Worm (Caenorhabditis elegans) whole organism, L3 larva: ENCODE measurements around the gene ptr-8.
A peak's percentile ranks its signal among the peaks of the same experiment; 100 is the strongest.

Experiments
- R02D3.7 ChIP-seq: fragments of 150-350 bp; optimal IDR thresholded peaks from 2 replicates; lab custom pipeline; 2014; ENCODE audit warnings: missing biosample characterization, missing genetic modification characterization
- ZK546.5 ChIP-seq: sonication (generic microtip); optimal IDR thresholded peaks from 2 replicates; lab custom pipeline; 2017; ENCODE audit warnings: missing biosample characterization, missing genetic modification characterization
- ama-1 ChIP-seq: fragments of 150-350 bp; optimal IDR thresholded peaks from 2 replicates; lab custom pipeline; 2018
- ceh-16 ChIP-seq: sonication (generic microtip); optimal IDR thresholded peaks from 2 replicates; lab custom pipeline; 2017; ENCODE audit warnings: missing biosample characterization, missing genetic modification characterization
- ceh-9 ChIP-seq: sonication (generic microtip); optimal IDR thresholded peaks from 2 replicates; lab custom pipeline; 2018; ENCODE audit warnings: missing biosample characterization, missing genetic modification characterization
- daf-12 ChIP-seq: fragments of 150-350 bp; optimal IDR thresholded peaks from 2 replicates; lab custom pipeline; 2014; ENCODE audit warnings: missing biosample characterization, missing genetic modification reagents, missing genetic modification characterization
- egl-27 ChIP-seq: sonication (generic microtip); optimal IDR thresholded peaks from 4 replicates; lab custom pipeline; 2017; ENCODE audit warnings: missing biosample characterization, missing genetic modification reagents, missing genetic modification characterization
- egl-5 ChIP-seq: fragments of 150-350 bp; optimal IDR thresholded peaks from 2 replicates; lab custom pipeline; 2017; ENCODE audit warnings: missing biosample characterization, missing genetic modification reagents, missing genetic modification characterization, inconsistent platforms
- elt-1 ChIP-seq: fragments of 150-350 bp; optimal IDR thresholded peaks from 2 replicates; lab custom pipeline; 2014; ENCODE audit warnings: missing biosample characterization, missing genetic modification characterization
- elt-2 ChIP-seq: sonication (generic microtip); optimal IDR thresholded peaks from 2 replicates; lab custom pipeline; 2016; ENCODE audit warnings: missing genetic modification reagents, mild to moderate bottlenecking, missing genetic modification characterization, missing compliant biosample characterization
- elt-3 ChIP-seq, 3 experiments: fragments of 150-350 bp in 1 of 3; sonication (generic microtip) in 2 of 3; optimal IDR thresholded peaks; 2 replicates in 2 of 3; 4 replicates in 1 of 3; lab custom pipeline; 2014 to 2017; ENCODE audit warnings: missing biosample characterization in 3 of 3, missing genetic modification characterization in 3 of 3
- eor-1 ChIP-seq, 2 experiments: fragments of 150-350 bp; optimal IDR thresholded peaks; 2 replicates each; lab custom pipeline; 2014 to 2018; ENCODE audit warnings: missing biosample characterization in 2 of 2, missing genetic modification characterization in 2 of 2
- fkh-2 ChIP-seq: fragments of 150-350 bp; optimal IDR thresholded peaks from 2 replicates; lab custom pipeline; 2014; ENCODE audit warnings: missing biosample characterization, missing genetic modification reagents, missing genetic modification characterization
- fos-1 ChIP-seq: fragments of 150-350 bp; optimal IDR thresholded peaks from 2 replicates; lab custom pipeline; 2014; ENCODE audit warnings: missing biosample characterization, missing genetic modification characterization
- jun-1 ChIP-seq: fragments of 150-350 bp; optimal IDR thresholded peaks from 2 replicates; lab custom pipeline; 2014; ENCODE audit warnings: missing biosample characterization, missing genetic modification reagents, missing genetic modification characterization
- lin-15B ChIP-seq: fragments of 150-350 bp; optimal IDR thresholded peaks from 2 replicates; lab custom pipeline; 2014; ENCODE audit warnings: missing biosample characterization, missing genetic modification characterization
- lin-39 ChIP-seq: fragments of 150-350 bp; optimal IDR thresholded peaks from 2 replicates; lab custom pipeline; 2018; ENCODE audit warnings: missing biosample characterization, missing genetic modification reagents, missing genetic modification characterization
- mml-1 ChIP-seq: fragments of 150-350 bp; sonication (generic microtip); optimal IDR thresholded peaks from 3 replicates; lab custom pipeline; 2014; ENCODE audit warnings: missing biosample characterization, missing genetic modification characterization
- nfya-1 ChIP-seq: sonication (generic microtip); optimal IDR thresholded peaks from 2 replicates; lab custom pipeline; 2017; ENCODE audit warnings: missing genetic modification characterization, mild to moderate bottlenecking, missing compliant biosample characterization, antibody characterized with exemption, moderate library complexity; ENCODE audit not compliant: insufficient read depth
- nhr-11 ChIP-seq: fragments of 150-350 bp; optimal IDR thresholded peaks from 2 replicates; lab custom pipeline; 2014; ENCODE audit warnings: missing biosample characterization, missing genetic modification characterization
- nhr-23 ChIP-seq: fragments of 150-350 bp; optimal IDR thresholded peaks from 2 replicates; lab custom pipeline; 2014; ENCODE audit warnings: missing biosample characterization, missing genetic modification reagents, missing genetic modification characterization
- nhr-25 ChIP-seq: sonication (generic microtip); optimal IDR thresholded peaks from 2 replicates; lab custom pipeline; 2017; ENCODE audit warnings: missing biosample characterization, missing genetic modification characterization
- nhr-28 ChIP-seq: fragments of 150-350 bp; optimal IDR thresholded peaks from 2 replicates; lab custom pipeline; 2014; ENCODE audit warnings: missing biosample characterization, missing genetic modification characterization
- nhr-67 ChIP-seq: fragments of 150-350 bp; optimal IDR thresholded peaks from 2 replicates; lab custom pipeline; 2014; ENCODE audit warnings: missing biosample characterization, missing genetic modification characterization
- nhr-76 ChIP-seq: fragments of 150-350 bp; sonication (generic microtip); optimal IDR thresholded peaks from 5 replicates; lab custom pipeline; 2014; ENCODE audit warnings: missing biosample characterization, missing genetic modification characterization
- nhr-77 ChIP-seq: fragments of 150-350 bp; optimal IDR thresholded peaks from 2 replicates; lab custom pipeline; 2014; ENCODE audit warnings: missing biosample characterization, missing genetic modification characterization
- pha-4 ChIP-seq: fragments of 150-350 bp; optimal IDR thresholded peaks from 2 replicates; lab custom pipeline; 2014; ENCODE audit warnings: missing biosample characterization, missing genetic modification reagents, missing genetic modification characterization
- pqm-1 ChIP-seq: fragments of 150-350 bp; optimal IDR thresholded peaks from 2 replicates; lab custom pipeline; 2017; ENCODE audit warnings: missing biosample characterization, missing genetic modification characterization, inconsistent platforms
- sea-2 ChIP-seq: fragments of 150-350 bp; sonication (generic microtip); optimal IDR thresholded peaks from 4 replicates; lab custom pipeline; 2014; ENCODE audit warnings: missing biosample characterization, missing genetic modification reagents, missing genetic modification characterization
- skn-1 ChIP-seq: fragments of 150-350 bp; optimal IDR thresholded peaks from 2 replicates; lab custom pipeline; 2014; ENCODE audit warnings: missing biosample characterization, missing genetic modification characterization
- tbx-2 ChIP-seq: sonication (generic microtip); optimal IDR thresholded peaks from 2 replicates; lab custom pipeline; 2016; ENCODE audit warnings: mild to moderate bottlenecking, missing genetic modification characterization, missing compliant biosample characterization
- unc-39 ChIP-seq: sonication (generic microtip); optimal IDR thresholded peaks from 4 replicates; lab custom pipeline; 2017; ENCODE audit warnings: missing biosample characterization, missing genetic modification characterization
- zag-1 ChIP-seq: fragments of 150-350 bp; optimal IDR thresholded peaks from 2 replicates; lab custom pipeline; 2014; ENCODE audit warnings: missing biosample characterization, missing genetic modification characterization
- ztf-4 ChIP-seq: fragments of 150-350 bp; optimal IDR thresholded peaks from 2 replicates; lab custom pipeline; 2014; ENCODE audit warnings: missing biosample characterization, missing genetic modification characterization

ptr-8 gene

DNA sequence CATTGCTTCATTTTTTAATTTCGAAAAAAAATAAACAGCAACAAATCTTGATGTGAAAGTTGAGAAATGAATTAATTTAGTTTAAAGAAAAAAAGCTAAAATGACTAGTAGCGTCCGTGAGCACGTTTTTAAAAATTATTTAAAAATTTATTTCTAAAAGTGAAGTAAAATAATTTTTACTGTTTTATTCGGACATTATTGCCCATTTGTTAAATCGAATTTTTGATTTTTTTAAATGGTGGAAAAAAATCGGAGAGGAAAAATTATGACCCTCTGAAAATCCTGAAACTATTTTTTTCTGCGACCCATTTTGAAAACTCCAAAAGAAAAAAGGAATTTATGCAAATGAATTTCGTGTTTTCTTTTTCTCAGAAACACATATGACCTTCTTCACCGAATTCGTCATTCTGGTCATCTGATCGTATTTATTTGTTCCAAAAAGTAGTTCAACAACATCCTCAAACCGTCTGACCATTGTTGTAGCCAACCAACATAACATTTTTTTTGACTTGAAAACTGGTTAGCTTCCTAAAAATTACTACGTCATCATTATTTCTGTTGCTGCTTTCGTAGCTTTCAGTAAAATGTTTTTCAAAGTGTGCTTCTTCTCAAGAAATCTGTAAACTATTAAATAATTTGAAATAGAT is 3.1 kb upstream of the ptr-8 start, which contains the start of gene F44F4.3:
TSS of gene F44F4.3 (minus strand) at position 51 of the 647 bp plus-strand sequence.
- TF ChIP-seq lin-39 (tag; lab: Kevin White, UChicago) (no peak), ceh-9 (no peak), nhr-23 (peak; percentile 68), nhr-76 (tag; lab: Kevin White, UChicago) (no peak)

DNA sequence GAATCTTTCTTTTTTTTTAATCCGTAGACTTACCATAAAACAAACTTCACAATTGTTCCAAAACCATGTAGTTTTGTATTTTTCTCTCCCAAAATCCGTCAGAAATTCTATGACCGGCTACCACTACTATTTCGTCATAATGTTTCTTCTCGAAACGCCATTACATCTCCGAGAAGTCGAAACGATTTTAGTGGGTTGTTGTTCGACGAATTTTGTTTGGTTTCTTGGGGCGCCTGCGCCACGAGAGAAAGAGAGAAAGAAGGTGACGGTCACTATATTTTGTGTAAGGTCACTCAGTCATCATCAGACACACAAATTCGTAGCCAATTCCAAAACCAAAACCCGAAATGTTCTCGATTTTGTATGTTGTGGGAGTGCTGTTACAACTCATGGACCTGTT is 2.0 kb upstream of the ptr-8 start:
- TF ChIP-seq R02D3.7 (tag; lab: Kevin White, UChicago) (no peak), egl-5 (peak; percentile 16), nhr-25 (peak; percentile 69), elt-3 (tag; optimal IDR thresholded peaks at IDR 0.05; lab: Kevin White, UChicago) (no peak), nhr-23 (peak; percentile 75), ZK546.5 (tag; lab: Kevin White, UChicago) (no peak)

DNA sequence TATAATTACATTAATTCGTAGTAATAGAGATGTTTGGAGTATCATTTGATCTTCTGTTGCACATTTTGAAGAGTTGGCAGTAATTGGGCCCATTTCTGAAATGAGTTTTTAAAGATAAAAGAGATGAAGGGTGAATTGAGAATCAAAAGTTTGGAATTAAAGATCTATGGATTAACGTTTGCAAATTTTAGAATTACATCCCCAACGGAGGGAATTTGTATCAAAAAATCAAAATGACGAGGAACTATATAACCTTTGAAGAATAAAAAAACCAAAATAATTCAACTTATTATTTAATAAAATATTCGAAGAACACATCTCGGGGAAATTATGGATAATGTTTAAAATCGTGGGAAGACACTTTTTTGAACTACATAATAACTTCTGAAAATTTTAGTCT is 5.9 kb downstream of the ptr-8 start, which contains the start of gene sra-10:
TSS of gene sra-10 (minus strand) at position 101 of the 400 bp plus-strand sequence.
- TF ChIP-seq unc-39 (tag; lab: Kevin White, UChicago) (no peak), egl-27 (no peak), tbx-2 (tag; lab: Kevin White, UChicago) (no peak), ceh-9 (no peak), ama-1 (lab: Kevin White, UChicago) (no peak), daf-12 (tag; lab: Kevin White, UChicago) (no peak), nhr-67 (tag; lab: Kevin White, UChicago) (no peak), lin-15B (tag; lab: Kevin White, UChicago) (no peak), nhr-25 (no peak), zag-1 (tag; lab: Kevin White, UChicago) (no peak), nhr-76 (tag; lab: Kevin White, UChicago) (no peak), fos-1 (tag; lab: Kevin White, UChicago) (no peak), jun-1 (no peak), elt-2 (no peak)

DNA sequence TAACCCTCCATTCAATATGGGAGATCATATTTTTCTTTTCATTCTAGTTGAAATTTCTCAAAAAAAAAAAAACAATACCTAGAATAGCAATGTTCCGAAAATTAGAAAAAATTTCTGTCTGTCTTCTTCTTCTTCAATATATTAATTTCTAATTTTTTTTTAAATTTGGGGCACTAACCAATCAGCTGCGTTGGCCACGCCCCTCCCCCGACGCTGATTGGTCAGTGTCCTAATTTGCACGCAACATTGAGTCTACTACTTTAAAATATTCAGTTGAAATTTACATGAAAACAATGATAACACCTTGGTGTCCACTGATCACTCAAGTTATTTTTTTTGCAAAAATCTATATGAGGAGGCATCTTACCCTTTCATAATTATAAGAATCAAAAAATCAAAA is 6.9 kb downstream of the ptr-8 start:
- TF ChIP-seq tbx-2 (tag; lab: Kevin White, UChicago) (no peak), pha-4 (no peak), mml-1 (tag; lab: Kevin White, UChicago) (no peak), lin-15B (tag; lab: Kevin White, UChicago) (no peak), nfya-1 (peak; percentile 71), ztf-4 (tag; lab: Kevin White, UChicago) (no peak), zag-1 (tag; lab: Kevin White, UChicago) (no peak)

DNA sequence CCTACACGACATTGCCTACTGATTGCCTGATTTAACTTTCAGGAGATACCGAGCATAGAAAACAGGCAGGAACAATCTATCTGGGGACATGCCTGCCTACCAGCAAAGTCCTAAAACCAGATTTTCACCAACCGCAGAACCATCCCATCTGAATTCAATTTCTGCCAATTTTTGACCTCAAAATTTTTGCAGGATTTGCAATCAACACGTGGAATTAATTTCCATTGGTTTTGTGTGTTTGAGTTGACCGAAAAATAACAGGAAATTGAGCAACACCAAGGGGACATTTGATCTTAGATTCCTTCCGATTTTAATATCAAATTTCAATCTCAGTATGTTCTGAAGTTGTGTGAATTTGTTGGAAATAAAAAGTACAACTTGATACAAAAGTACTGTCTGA is 9.9 kb downstream of the ptr-8 start:
- TF ChIP-seq nhr-67 (tag; lab: Kevin White, UChicago), result no peak
- no peak for TF ChIP-seq ztf-4 (tag; lab: Kevin White, UChicago)
- no peak for TF ChIP-seq nhr-11 (tag; lab: Kevin White, UChicago)
- no peak for TF ChIP-seq sea-2 (GFP tag; lab: Kevin White, UChicago)
- no peak for TF ChIP-seq nhr-25
- no peak for TF ChIP-seq pha-4
- no peak for TF ChIP-seq unc-39 (tag; lab: Kevin White, UChicago)
- TF ChIP-seq pqm-1 (tag; lab: Kevin White, UChicago), result no peak
- TF ChIP-seq eor-1 (tag; optimal IDR thresholded peaks at IDR 0.05; lab: Kevin White, UChicago), result no peak
- TF ChIP-seq fkh-2 (tag; lab: Kevin White, UChicago), result no peak
- no peak for TF ChIP-seq ama-1 (lab: Kevin White, UChicago)
- TF ChIP-seq nhr-76 (tag; lab: Kevin White, UChicago), result no peak
- TF ChIP-seq jun-1, result no peak
- no peak for TF ChIP-seq ceh-16 (tag; lab: Kevin White, UChicago)
- TF ChIP-seq egl-5, result no peak

DNA sequence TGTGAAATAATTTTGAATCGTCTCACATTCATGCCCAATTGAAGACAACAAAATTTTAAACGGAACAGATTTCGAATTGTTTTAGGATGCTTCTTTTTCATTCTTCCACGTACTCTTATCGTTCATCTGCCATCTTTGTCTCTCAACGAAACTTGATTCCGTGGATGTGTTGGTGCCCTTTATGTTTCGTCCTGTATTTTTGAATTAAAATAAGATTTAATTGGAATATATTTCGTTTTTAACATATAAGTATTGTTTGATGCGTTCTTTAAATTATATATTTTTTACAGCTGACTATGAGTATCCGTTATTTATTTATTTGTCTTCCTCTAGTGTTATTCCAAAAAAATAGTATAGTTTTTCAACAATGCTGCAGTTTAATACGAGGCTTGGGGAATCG is 13.0 kb downstream of the ptr-8 start, which contains the start of gene gly-1:
TSS of gene gly-1 (minus strand) at position 101 of the 400 bp plus-strand sequence.
- TF ChIP-seq nhr-11 (tag; lab: Kevin White, UChicago) (no peak), nhr-28 (no peak), nhr-77 (tag; lab: Kevin White, UChicago) (no peak), elt-1 (no peak), sea-2 (GFP tag; lab: Kevin White, UChicago) (no peak), nhr-67 (tag; lab: Kevin White, UChicago) (no peak), mml-1 (tag; lab: Kevin White, UChicago) (no peak), ama-1 (lab: Kevin White, UChicago) (no peak), daf-12 (tag; lab: Kevin White, UChicago) (no peak), R02D3.7 (tag; lab: Kevin White, UChicago) (no peak), ZK546.5 (tag; lab: Kevin White, UChicago) (no peak), unc-39 (tag; lab: Kevin White, UChicago) (no peak), nhr-76 (tag; lab: Kevin White, UChicago) (no peak), fkh-2 (tag; lab: Kevin White, UChicago) (no peak), skn-1 (tag; lab: Kevin White, UChicago) (no peak), lin-15B (tag; lab: Kevin White, UChicago) (no peak), zag-1 (tag; lab: Kevin White, UChicago) (no peak)
- TF ChIP-seq, all 47 proteins: peak for 0
